ENCODE assay signal across 1 fruit fly cellular context in the genomic region with DNA sequence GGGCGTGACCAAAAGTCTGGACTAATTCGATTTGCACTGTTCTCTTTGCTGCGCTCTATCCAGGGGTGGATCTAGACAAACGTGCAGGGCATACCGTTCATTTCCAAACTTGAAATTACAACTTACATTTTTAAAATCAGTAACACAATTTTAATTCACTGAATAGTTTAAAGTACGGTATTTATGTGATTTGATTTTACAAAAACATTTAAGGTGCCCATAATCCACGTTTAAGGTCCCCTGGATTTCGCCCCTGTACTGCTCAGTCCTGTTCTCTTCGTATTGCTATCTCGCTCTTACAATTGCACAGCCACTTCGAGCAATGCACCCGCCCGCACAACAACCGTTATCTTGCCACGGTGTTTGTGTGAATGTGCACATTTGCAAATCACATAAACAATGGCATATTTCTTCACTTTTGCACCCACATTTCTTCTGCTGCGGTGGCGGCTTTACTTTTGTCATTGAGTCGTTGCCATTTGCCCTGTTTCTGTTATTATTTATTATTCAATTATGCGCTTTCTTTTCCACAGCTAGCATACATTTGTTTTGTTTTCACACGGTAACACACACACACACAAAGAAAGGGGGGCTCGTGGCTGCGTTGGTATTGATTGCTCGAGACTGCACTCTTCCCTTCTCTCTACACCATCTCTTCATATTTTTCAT.
TF ChIP-seq lines count a peak whose summit lies in the region.

No protein-coding gene starts in this region.

TF ChIP-seq in whole organism, embryonic, 481 proteins besides CTCF, POLR2A, EP300 and RAD21 (continued from another document):
- 0 out of 2 replicates have a peak, but pooled peaks have one; percentile 18 for TF ChIP-seq Bgb (GFP tag; IDR thresholded peaks at IDR 0.05; lab: Robert Waterston, UW; ENCODE audit: partially characterized antibody)
- peak; percentile 21 for TF ChIP-seq CG30020 (tag; optimal IDR thresholded peaks at IDR 0.05; lab: Kevin White, UChicago)
- TF ChIP-seq CG12071 (GFP tag; optimal IDR thresholded peaks at IDR 0.05; lab: Kevin White, UChicago) = peak; percentile 24
- TF ChIP-seq usp (GFP tag; optimal IDR thresholded peaks at IDR 0.05; lab: Kevin White, UChicago) = no peak
- TF ChIP-seq Med (GFP tag; lab: Kevin White, UChicago) = peak; percentile 92
- TF ChIP-seq CG32767 (GFP tag; IDR thresholded peaks at IDR 0.05; lab: Robert Waterston, UW) = peak; percentile 59; the same call in 1 of the 2 replicates
- peak; percentile 59 for TF ChIP-seq crc (GFP tag; optimal IDR thresholded peaks at IDR 0.05; lab: Kevin White, UChicago)
- TF ChIP-seq CG13775 (GFP tag; optimal IDR thresholded peaks at IDR 0.05; lab: Kevin White, UChicago) = peak; percentile 56
- TF ChIP-seq sc (optimal IDR thresholded peaks at IDR 0.05; lab: Kevin White, UChicago) = no peak
- TF ChIP-seq sc (GFP tag; optimal IDR thresholded peaks at IDR 0.05; lab: Kevin White, UChicago) = peak; percentile 58
- TF ChIP-seq CG7963 (GFP tag; IDR thresholded peaks at IDR 0.05; lab: Robert Waterston, UW; ENCODE audit: partially characterized antibody) = no peak
- TF ChIP-seq CG15269 (tag; optimal IDR thresholded peaks at IDR 0.05; lab: Kevin White, UChicago) = peak; percentile 59
- TF ChIP-seq NC2β (GFP tag; optimal IDR thresholded peaks at IDR 0.05; lab: Kevin White, UChicago) = peak; percentile 70
- peak; percentile 45 for TF ChIP-seq fd3F (GFP tag; optimal IDR thresholded peaks at IDR 0.05; lab: Kevin White, UChicago)
- TF ChIP-seq so (GFP tag; IDR thresholded peaks at IDR 0.05; lab: Robert Waterston, UW) = no peak; the same call in 2 of the 3 replicates
- peak; percentile 33 for TF ChIP-seq disco-r (GFP tag; optimal IDR thresholded peaks at IDR 0.05; lab: Kevin White, UChicago)
- peak; percentile 82 for TF ChIP-seq CG17361 (GFP tag; IDR thresholded peaks at IDR 0.05; lab: Robert Waterston, UW)
- TF ChIP-seq ems (GFP tag; optimal IDR thresholded peaks at IDR 0.05; lab: Kevin White, UChicago) = peak; percentile 58
- peak; percentile 64 for TF ChIP-seq HHEX (GFP tag; optimal IDR thresholded peaks at IDR 0.05; lab: Kevin White, UChicago)
- TF ChIP-seq Ravus (GFP tag; IDR thresholded peaks at IDR 0.05; lab: Robert Waterston, UW) = no peak; the same call in 1 of the 2 replicates
- TF ChIP-seq p53 (GFP tag; optimal IDR thresholded peaks at IDR 0.05; lab: Kevin White, UChicago) = peak; percentile 51
- no peak for TF ChIP-seq Sin3A (optimal IDR thresholded peaks at IDR 0.05; lab: Kevin White, UChicago)
- TF ChIP-seq peb (GFP tag; IDR thresholded peaks at IDR 0.05; lab: Robert Waterston, UW) = peak; percentile 84
